Worm (Caenorhabditis elegans) whole organism, early embryonic: ENCODE data around the gene srd-19.

Experiments
- B0310.2 ChIP-seq: sonication (generic microtip); optimal IDR thresholded peaks from 2 replicates; lab custom pipeline; 2016; ENCODE audit warnings: mild to moderate bottlenecking, missing genetic modification characterization, missing compliant biosample characterization
- F13C5.2 ChIP-seq: sonication (generic microtip); optimal IDR thresholded peaks from 2 replicates; lab custom pipeline; 2017; ENCODE audit warnings: mild to moderate bottlenecking, missing genetic modification characterization, inconsistent platforms, missing compliant biosample characterization
- aly-1 ChIP-seq: sonication (generic microtip); optimal IDR thresholded peaks from 2 replicates; lab custom pipeline; 2016; ENCODE audit warnings: missing genetic modification characterization, missing compliant biosample characterization
- ama-1 ChIP-seq: fragments of 150-350 bp; optimal IDR thresholded peaks from 2 replicates; lab custom pipeline; 2014
- ceh-13 ChIP-seq: fragments of 200-800 bp; sonication (Bioruptor generic); optimal IDR thresholded peaks from 2 replicates; lab custom pipeline; 2018; ENCODE audit warnings: mild to moderate bottlenecking, missing genetic modification characterization, missing compliant biosample characterization
- ceh-36 ChIP-seq: sonication (generic microtip); optimal IDR thresholded peaks from 2 replicates; lab custom pipeline; 2016; ENCODE audit warnings: missing genetic modification characterization, inconsistent platforms, missing compliant biosample characterization
- ets-7 ChIP-seq: sonication (generic microtip); optimal IDR thresholded peaks from 2 replicates; lab custom pipeline; 2016; ENCODE audit warnings: missing genotype, missing genetic modification characterization, missing compliant biosample characterization
- hmg-4 ChIP-seq: fragments of 200-800 bp; sonication (Bioruptor generic); optimal IDR thresholded peaks from 2 replicates; lab custom pipeline; 2018; ENCODE audit warnings: mild to moderate bottlenecking, missing genetic modification characterization, missing compliant biosample characterization
- scrt-1 ChIP-seq: fragments of 200-800 bp; sonication (Bioruptor generic); IDR thresholded peaks from 2 replicates; pipeline ENCODE4 v1.3.6; 2022; ENCODE audit warnings: missing genetic modification characterization, missing compliant biosample characterization
- sea-1 ChIP-seq: fragments of 200-800 bp; sonication (Bioruptor generic); conservative IDR thresholded peaks from 2 replicates; pipeline ENCODE4 v1.3.6; 2022; ENCODE audit warnings: missing genetic modification characterization, missing compliant biosample characterization
- tbx-11 ChIP-seq: fragments of 200-800 bp; sonication (Bioruptor generic); IDR thresholded peaks from 2 replicates; pipeline ENCODE4 v1.3.6; 2022; ENCODE audit warnings: missing genetic modification characterization, missing compliant biosample characterization
- tra-4 ChIP-seq: sonication (generic microtip); optimal IDR thresholded peaks from 2 replicates; lab custom pipeline; 2017; ENCODE audit warnings: missing genetic modification characterization, missing compliant biosample characterization

DNA sequence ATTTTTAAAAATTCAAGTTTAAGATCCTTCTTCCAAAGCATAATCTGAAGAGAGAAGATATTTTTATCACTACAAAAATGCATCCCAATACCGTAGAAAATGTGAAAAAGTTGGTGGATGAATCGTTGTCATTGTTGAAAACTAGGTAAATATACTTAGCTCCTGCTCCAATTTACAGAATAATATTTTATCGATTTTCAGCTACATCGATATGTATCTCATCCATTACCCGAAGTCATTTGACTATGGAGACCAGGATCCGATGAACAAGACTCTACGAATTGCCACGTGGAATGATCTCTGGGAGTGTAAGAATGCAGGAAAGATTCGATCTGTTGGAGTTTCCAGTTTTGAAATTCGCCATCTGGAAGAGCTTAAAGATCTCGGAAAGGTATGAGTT is 20.1 kb downstream of the srd-19 start:
- TF ChIP-seq ama-1 (lab: Kevin White, UChicago) (no peak), ets-7 (tag; lab: Kevin White, UChicago) (no peak), sea-1 (GFP tag; lab: Robert Waterston, UW) (no peak), ceh-36 (tag; lab: Kevin White, UChicago) (no peak), scrt-1 (GFP tag; lab: Robert Waterston, UW) (no peak), tbx-11 (no peak), aly-1 (tag; lab: Kevin White, UChicago) (no peak), hmg-4 (GFP tag; lab: Kevin White, UChicago) (no peak), B0310.2 (tag; lab: Kevin White, UChicago) (no peak), ceh-13 (GFP tag; lab: Kevin White, UChicago) (no peak), tra-4 (no peak), F13C5.2 (tag; lab: Kevin White, UChicago) (no peak)
